Fruit fly (Drosophila melanogaster) Kc167 (cell line): ENCODE data around the gene Tgs1.

Experiments used
- Myc ChIP-seq: fragments of >200 bp; optimal IDR thresholded peaks from 2 replicates; lab custom pipeline; 2017; ENCODE audit warnings: missing external identifiers
- Sin3A ChIP-seq: fragments of >200 bp; optimal IDR thresholded peaks from 2 replicates; lab custom pipeline; 2018; ENCODE audit warnings: missing external identifiers
- h ChIP-seq: fragments of >200 bp; optimal IDR thresholded peaks from 3 replicates; lab custom pipeline; 2018; ENCODE audit warnings: missing external identifiers
- insv ChIP-seq: fragments of >200 bp; optimal IDR thresholded peaks from 3 replicates; lab custom pipeline; 2018; ENCODE audit warnings: missing external identifiers
- psq ChIP-seq: fragments of >200 bp; optimal IDR thresholded peaks from 2 replicates; lab custom pipeline; 2017; ENCODE audit warnings: missing external identifiers

- TF ChIP-seq Myc (lab: Kevin White, UChicago) (no peak), psq (lab: Kevin White, UChicago) (no peak), insv (lab: Kevin White, UChicago) (no peak), h (lab: Kevin White, UChicago) (no peak), Sin3A (no peak)
These were observed 47.4 kb downstream of the Tgs1 start, which contains the start of gene CG7126 for dm6 chr3R:18302749-18303148.
